Worm (Caenorhabditis elegans) whole organism, late embryonic: ENCODE data around the gene emc-3.

Experiments
- C08G9.2 ChIP-seq: sonication (generic microtip); optimal IDR thresholded peaks from 2 replicates; lab custom pipeline; 2016; ENCODE audit warnings: mild to moderate bottlenecking, missing genetic modification characterization, moderate library complexity, missing compliant biosample characterization
- K09A11.1 ChIP-seq: sonication (generic microtip); optimal IDR thresholded peaks from 2 replicates; lab custom pipeline; 2017; ENCODE audit warnings: antibody characterized with exemption, mild to moderate bottlenecking, missing genetic modification characterization, missing compliant biosample characterization; ENCODE audit not compliant: insufficient read depth
- ahr-1 ChIP-seq: sonication (generic microtip); optimal IDR thresholded peaks from 2 replicates; lab custom pipeline; 2016; ENCODE audit warnings: missing genetic modification characterization, missing compliant biosample characterization
- ceh-22 ChIP-seq: sonication (generic microtip); optimal IDR thresholded peaks from 2 replicates; lab custom pipeline; 2017; ENCODE audit warnings: missing biosample characterization, missing genetic modification characterization
- ceh-24 ChIP-seq: sonication (generic microtip); optimal IDR thresholded peaks from 2 replicates; lab custom pipeline; 2016; ENCODE audit warnings: mild to moderate bottlenecking, missing genetic modification characterization, missing compliant biosample characterization
- ceh-45 ChIP-seq: fragments of 200-800 bp; sonication (Bioruptor generic); IDR thresholded peaks from 2 replicates; pipeline ENCODE4 v1.3.6; 2022; ENCODE audit warnings: missing genetic modification reagents, missing genetic modification characterization, missing compliant biosample characterization
- ceh-48 ChIP-seq: sonication (generic microtip); optimal IDR thresholded peaks from 2 replicates; lab custom pipeline; 2016; ENCODE audit warnings: missing genetic modification characterization, inconsistent platforms, missing compliant biosample characterization
- ceh-6 ChIP-seq: fragments of 200-800 bp; sonication (Bioruptor generic); optimal IDR thresholded peaks from 2 replicates; lab custom pipeline; 2018; ENCODE audit warnings: mild to moderate bottlenecking, missing genetic modification characterization, missing compliant biosample characterization
- ceh-9 ChIP-seq: sonication (generic microtip); optimal IDR thresholded peaks from 2 replicates; lab custom pipeline; 2016; ENCODE audit warnings: mild to moderate bottlenecking, missing genetic modification characterization, inconsistent platforms, missing compliant biosample characterization
- dve-1 ChIP-seq: sonication (generic microtip); optimal IDR thresholded peaks from 2 replicates; lab custom pipeline; 2017; ENCODE audit warnings: antibody characterized with exemption, mild to moderate bottlenecking, missing genetic modification characterization, missing compliant biosample characterization
- elt-2 ChIP-seq: sonication (generic microtip); optimal IDR thresholded peaks from 2 replicates; lab custom pipeline; 2016; ENCODE audit warnings: missing genetic modification reagents, missing genetic modification characterization, missing compliant biosample characterization
- ets-4 ChIP-seq: sonication (generic microtip); optimal IDR thresholded peaks from 2 replicates; lab custom pipeline; 2016; ENCODE audit warnings: missing genetic modification characterization, missing compliant biosample characterization
- eyg-1 ChIP-seq: sonication (generic microtip); optimal IDR thresholded peaks from 2 replicates; lab custom pipeline; 2016; ENCODE audit warnings: missing genotype, missing genetic modification characterization, missing compliant biosample characterization
- fax-1 ChIP-seq: sonication (generic microtip); optimal IDR thresholded peaks from 2 replicates; lab custom pipeline; 2016; ENCODE audit warnings: missing genotype, missing genetic modification characterization, missing compliant biosample characterization
- hlh-13 ChIP-seq: fragments of 200-800 bp; sonication (Bioruptor generic); optimal IDR thresholded peaks from 2 replicates; lab custom pipeline; 2018; ENCODE audit warnings: mild to moderate bottlenecking, missing genetic modification characterization, missing compliant biosample characterization
- hlh-30 ChIP-seq: sonication (generic microtip); optimal IDR thresholded peaks from 2 replicates; lab custom pipeline; 2017; ENCODE audit warnings: antibody characterized with exemption, missing genetic modification characterization, missing compliant biosample characterization; ENCODE audit not compliant: insufficient read depth
- hlh-6 ChIP-seq: sonication (generic microtip); optimal IDR thresholded peaks from 2 replicates; lab custom pipeline; 2016; ENCODE audit warnings: missing genotype, missing genetic modification characterization, missing compliant biosample characterization
- lin-11 ChIP-seq: fragments of 200-800 bp; sonication (Bioruptor generic); optimal IDR thresholded peaks from 2 replicates; lab custom pipeline; 2018; ENCODE audit warnings: mild to moderate bottlenecking, missing genetic modification characterization, missing compliant biosample characterization
- madf-2 ChIP-seq: sonication (generic microtip); optimal IDR thresholded peaks from 2 replicates; lab custom pipeline; 2017; ENCODE audit warnings: missing genetic modification characterization, missing compliant biosample characterization
- mec-3 ChIP-seq: sonication (generic microtip); optimal IDR thresholded peaks from 2 replicates; lab custom pipeline; 2016; ENCODE audit warnings: borderline replicate concordance, missing genetic modification characterization, missing compliant biosample characterization
- nhr-11 ChIP-seq: fragments of 150-350 bp; optimal IDR thresholded peaks from 2 replicates; lab custom pipeline; 2014; ENCODE audit warnings: missing biosample characterization, missing genetic modification characterization
- nhr-232 ChIP-seq: sonication (generic microtip); optimal IDR thresholded peaks from 2 replicates; lab custom pipeline; 2016; ENCODE audit warnings: missing genetic modification characterization, missing compliant biosample characterization
- pag-3 ChIP-seq: sonication (generic microtip); optimal IDR thresholded peaks from 2 replicates; lab custom pipeline; 2016; ENCODE audit warnings: missing compliant biosample characterization, missing genetic modification characterization, borderline replicate concordance
- pat-9 ChIP-seq: fragments of 200-800 bp; sonication (Bioruptor generic); optimal IDR thresholded peaks from 2 replicates; lab custom pipeline; 2018; ENCODE audit warnings: mild to moderate bottlenecking, missing genetic modification characterization, moderate library complexity, missing compliant biosample characterization
- pax-1 ChIP-seq: fragments of 150-350 bp; optimal IDR thresholded peaks from 2 replicates; lab custom pipeline; 2014; ENCODE audit warnings: missing biosample characterization, missing genetic modification characterization
- pqm-1 ChIP-seq: sonication (generic microtip); optimal IDR thresholded peaks from 2 replicates; lab custom pipeline; 2016; ENCODE audit warnings: missing genetic modification characterization, missing compliant biosample characterization
- ref-2 ChIP-seq: sonication (generic microtip); optimal IDR thresholded peaks from 2 replicates; lab custom pipeline; 2016; ENCODE audit warnings: missing genetic modification characterization, missing compliant biosample characterization
- sdc-2 ChIP-seq: sonication (generic microtip); optimal IDR thresholded peaks from 2 replicates; lab custom pipeline; 2016; ENCODE audit warnings: missing genotype, missing genetic modification characterization, missing compliant biosample characterization
- tbx-7 ChIP-seq: sonication (generic microtip); optimal IDR thresholded peaks from 2 replicates; lab custom pipeline; 2016; ENCODE audit warnings: missing genotype, missing genetic modification characterization, missing compliant biosample characterization
- unc-42 ChIP-seq: sonication (generic microtip); optimal IDR thresholded peaks from 2 replicates; lab custom pipeline; 2016; ENCODE audit warnings: missing genotype, missing genetic modification characterization, missing compliant biosample characterization
- unc-55 ChIP-seq: sonication (generic microtip); optimal IDR thresholded peaks from 2 replicates; lab custom pipeline; 2017; ENCODE audit warnings: missing biosample characterization, missing genetic modification reagents, missing genetic modification characterization
- zip-5 ChIP-seq: sonication (generic microtip); optimal IDR thresholded peaks from 2 replicates; lab custom pipeline; 2016; ENCODE audit warnings: missing genetic modification characterization, missing compliant biosample characterization
- ztf-16 ChIP-seq: sonication (generic microtip); optimal IDR thresholded peaks from 2 replicates; lab custom pipeline; 2017; ENCODE audit warnings: missing genetic modification characterization, missing compliant biosample characterization

Gene emc-3

ce11 chrIV:13395255-13395654, 13.5 kb upstream of the emc-3 start (continued):
- TF ChIP-seq zip-5 (tag; lab: Kevin White, UChicago), result no peak
- TF ChIP-seq eyg-1 (tag; lab: Kevin White, UChicago), result no peak
- no peak for TF ChIP-seq ceh-48 (tag; lab: Kevin White, UChicago)
- no peak for TF ChIP-seq ceh-45 (GFP tag; lab: Robert Waterston, UW)
- no peak for TF ChIP-seq hlh-6
- TF ChIP-seq dve-1 (tag; lab: Kevin White, UChicago), result peak; percentile 48
- no peak for TF ChIP-seq mec-3 (tag; lab: Kevin White, UChicago)
- peak; percentile 17 for TF ChIP-seq fax-1 (tag; lab: Kevin White, UChicago)
- TF ChIP-seq ceh-6, result no peak
- no peak for TF ChIP-seq ceh-24
- TF ChIP-seq nhr-232, result no peak
- no peak for TF ChIP-seq nhr-11 (tag; lab: Kevin White, UChicago)
- TF ChIP-seq unc-42 (tag; lab: Kevin White, UChicago), result peak; percentile 67
- TF ChIP-seq ceh-9, result peak; percentile 30
- peak; percentile 5 for TF ChIP-seq ztf-16 (tag; lab: Kevin White, UChicago)
- TF ChIP-seq ceh-22 (tag; lab: Kevin White, UChicago), result no peak
- no peak for TF ChIP-seq pag-3
- peak; percentile 2 for TF ChIP-seq ref-2

DNA sequence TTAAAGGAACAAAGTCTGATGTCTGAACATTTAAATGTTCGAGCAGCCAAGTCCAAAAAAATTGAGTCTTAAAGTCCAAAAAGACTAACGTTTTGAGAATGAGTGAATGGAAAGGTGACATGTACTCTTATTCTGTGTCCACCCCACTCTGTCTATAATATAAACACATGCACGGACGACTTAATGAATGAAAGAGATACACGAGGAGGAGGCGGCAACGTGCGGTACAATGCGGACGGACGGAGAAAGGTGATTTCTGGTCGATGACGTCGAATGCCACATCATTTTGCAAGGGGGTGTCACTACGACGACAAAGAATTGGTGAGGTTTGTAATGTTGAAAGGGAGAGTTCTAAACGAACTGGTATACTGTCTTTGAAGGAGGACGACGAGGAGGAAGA, 13.0 kb upstream of the emc-3 start:
- TF ChIP-seq unc-55 (GFP tag; lab: Kevin White, UChicago), result peak; percentile 17
- TF ChIP-seq mec-3 (tag; lab: Kevin White, UChicago), result no peak

DNA sequence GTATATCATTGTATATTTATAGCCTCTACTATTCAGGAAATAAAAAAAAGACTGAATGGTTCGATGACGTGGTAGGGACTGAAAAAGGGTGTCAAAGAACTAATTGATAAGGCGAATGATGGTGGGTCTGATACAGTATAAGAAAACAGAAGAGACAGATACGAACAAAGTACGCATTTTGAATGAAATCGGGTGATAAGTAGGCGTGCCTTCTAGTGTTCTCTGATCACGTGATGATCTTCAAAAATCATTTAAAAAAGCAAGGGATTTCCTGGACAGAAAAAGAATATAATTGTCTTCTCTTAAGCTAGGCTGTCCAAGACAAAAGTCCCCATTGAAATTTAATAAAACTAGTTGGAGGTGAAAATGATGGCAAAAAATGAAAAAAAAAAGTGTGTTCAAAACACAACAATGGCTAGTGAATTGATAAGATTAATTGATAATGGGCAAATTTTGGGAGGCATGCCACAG, 11.6 kb upstream of the emc-3 start:
- TF ChIP-seq hlh-30 (tag; lab: Kevin White, UChicago) (peak; percentile 3), dve-1 (tag; lab: Kevin White, UChicago) (peak; percentile 22), nhr-232 (no peak), elt-2 (tag; lab: Kevin White, UChicago) (peak; percentile 58), ets-4 (tag; lab: Kevin White, UChicago) (no peak)

ce11 chrIV:13392230-13392629, 10.5 kb upstream of the emc-3 start:
- TF ChIP-seq pax-1 (tag; lab: Kevin White, UChicago) (no peak), elt-2 (tag; lab: Kevin White, UChicago) (no peak), ztf-16 (tag; lab: Kevin White, UChicago) (no peak), pqm-1 (tag; lab: Kevin White, UChicago) (no peak), zip-5 (tag; lab: Kevin White, UChicago) (no peak), K09A11.1 (tag; lab: Kevin White, UChicago) (no peak)

DNA sequence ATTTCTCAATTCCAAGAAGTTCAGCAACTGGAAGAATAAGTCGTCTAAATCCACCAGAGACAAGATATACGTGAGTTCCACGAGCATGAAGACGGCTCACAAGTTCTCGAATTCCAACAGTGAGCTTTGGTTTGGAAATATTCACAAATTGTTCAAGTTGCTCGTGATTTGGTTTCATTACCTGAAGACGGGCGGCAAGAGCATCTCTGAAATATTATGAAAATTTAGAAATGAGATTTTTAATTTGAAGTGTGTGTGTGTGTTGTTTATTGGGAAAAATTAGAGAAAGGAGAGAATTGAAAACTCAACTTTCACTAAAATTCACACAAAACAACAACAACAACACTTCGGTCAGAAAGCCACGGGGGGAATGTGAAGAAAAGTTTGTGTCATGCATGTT, 9.0 kb upstream of the emc-3 start:
- TF ChIP-seq tbx-7 (tag; lab: Kevin White, UChicago), result no peak
- no peak for TF ChIP-seq madf-2 (tag; lab: Kevin White, UChicago)
- TF ChIP-seq ahr-1 (tag; lab: Kevin White, UChicago), result no peak
- no peak for TF ChIP-seq C08G9.2 (tag; lab: Kevin White, UChicago)
- TF ChIP-seq unc-55 (GFP tag; lab: Kevin White, UChicago), result no peak
- TF ChIP-seq ztf-16 (tag; lab: Kevin White, UChicago), result no peak
- no peak for TF ChIP-seq ceh-9
- no peak for TF ChIP-seq lin-11 (tag; lab: Kevin White, UChicago)
- no peak for TF ChIP-seq hlh-13 (GFP tag; lab: Kevin White, UChicago)
- no peak for TF ChIP-seq zip-5 (tag; lab: Kevin White, UChicago)
- TF ChIP-seq sdc-2 (tag; lab: Kevin White, UChicago), result no peak
- TF ChIP-seq pax-1 (tag; lab: Kevin White, UChicago), result no peak
- TF ChIP-seq pat-9 (tag; lab: Kevin White, UChicago), result no peak
